Worm (Caenorhabditis elegans): ENCODE data around the gene ppm-1.A.
A peak's percentile ranks its signal among the peaks of the same experiment; 100 is the strongest.

The ppm-1.A gene

DNA sequence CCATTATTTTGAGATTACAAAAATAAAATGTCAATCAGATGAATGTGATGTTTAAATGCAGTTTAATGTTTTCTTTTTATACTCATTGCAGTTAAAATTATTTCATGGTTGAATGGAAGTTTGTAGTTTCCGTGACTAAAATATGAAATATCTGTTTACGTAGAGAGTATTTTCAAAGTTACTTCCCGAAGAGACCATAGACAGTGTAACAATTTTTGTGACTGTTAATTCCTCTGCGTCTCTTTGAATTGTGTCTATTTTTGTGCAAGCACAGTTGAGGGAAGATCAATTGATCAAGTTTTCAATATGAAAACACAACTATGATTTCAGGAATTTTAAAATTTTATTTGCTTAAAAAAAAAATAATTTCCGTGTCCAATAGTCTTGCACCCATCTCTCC, 10.6 kb upstream of the ppm-1.A start, which contains the start of gene F25D1.5:
Gene F25D1.5, minus strand, starts transcription at position 35 of the 400 bp plus-strand sequence.
- TF ChIP-seq elt-2 (tag; optimal IDR thresholded peaks at IDR 0.05) = peak; percentile 37
- no peak for TF ChIP-seq nhr-67 (tag; optimal IDR thresholded peaks at IDR 0.05)
- no peak for TF ChIP-seq ztf-4 (tag; optimal IDR thresholded peaks at IDR 0.05)
- TF ChIP-seq ztf-11 (tag; optimal IDR thresholded peaks at IDR 0.05) = no peak
- TF ChIP-seq nhr-28 (tag; optimal IDR thresholded peaks at IDR 0.05) = peak; percentile 47
- no peak for TF ChIP-seq ceh-9 (tag; optimal IDR thresholded peaks at IDR 0.05)
- TF ChIP-seq unc-62 (GFP tag; optimal IDR thresholded peaks at IDR 0.05) = no peak
- TF ChIP-seq ceh-82 (tag; optimal IDR thresholded peaks at IDR 0.05) = no peak
- peak; percentile 17 for TF ChIP-seq pqm-1 (tag; optimal IDR thresholded peaks at IDR 0.05)
- TF ChIP-seq hmg-11 (tag; optimal IDR thresholded peaks at IDR 0.05) = no peak
- no peak for TF ChIP-seq skn-1 (tag; optimal IDR thresholded peaks at IDR 0.05)
- TF ChIP-seq elt-1 (tag; optimal IDR thresholded peaks at IDR 0.05) = no peak
- TF ChIP-seq elt-3 (tag; optimal IDR thresholded peaks at IDR 0.05) = no peak
- TF ChIP-seq fkh-2 (tag; optimal IDR thresholded peaks at IDR 0.05) = no peak
- TF ChIP-seq daf-12 (tag; optimal IDR thresholded peaks at IDR 0.05) = no peak
- TF ChIP-seq nhr-77 (tag; optimal IDR thresholded peaks at IDR 0.05) = peak; percentile 68
- TF ChIP-seq ama-1 (optimal IDR thresholded peaks at IDR 0.05) = no peak
- TF ChIP-seq lin-15B (tag; optimal IDR thresholded peaks at IDR 0.05) = no peak
- no peak for TF ChIP-seq nfya-1 (tag; optimal IDR thresholded peaks at IDR 0.05; ENCODE audit: insufficient read depth)

- TF ChIP-seq ceh-9 (tag; optimal IDR thresholded peaks at IDR 0.05) (no peak), R02D3.7 (tag; optimal IDR thresholded peaks at IDR 0.05) (no peak), nhr-76 (tag; optimal IDR thresholded peaks at IDR 0.05) (no peak), zag-1 (tag; optimal IDR thresholded peaks at IDR 0.05) (no peak)
Observed at ce11 chrV:10540024-10540423, 3.8 kb upstream of the ppm-1.A start, which contains the start of gene degt-1. degt-1 (plus strand) TSS chrV:10540324.

DNA sequence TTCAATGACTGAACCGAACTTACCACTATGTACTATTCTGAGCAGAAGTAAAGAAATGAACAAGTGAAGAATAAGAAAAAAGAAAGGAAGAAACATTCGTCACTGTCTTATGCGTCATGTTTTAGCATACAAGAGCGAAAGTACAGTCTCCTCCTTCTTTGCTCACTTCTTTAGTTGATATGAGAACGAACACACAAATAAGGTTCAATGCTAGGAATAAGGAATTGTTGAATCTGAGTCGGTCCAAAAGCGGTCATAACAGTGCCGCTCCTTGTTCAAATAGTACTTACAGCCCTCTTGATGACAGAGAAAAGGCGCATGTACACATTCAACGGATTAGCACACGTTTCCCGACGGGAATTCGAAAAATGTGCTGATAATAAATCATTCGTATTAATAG, 2.9 kb upstream of the ppm-1.A start, which contains the start of gene F25D1.8:
Gene F25D1.8, plus strand, starts transcription at position 301 of the 400 bp plus-strand sequence.
- TF ChIP-seq nhr-12 (tag; optimal IDR thresholded peaks at IDR 0.05) (no peak), pqm-1 (tag; optimal IDR thresholded peaks at IDR 0.05) (peak; percentile 21)

- TF ChIP-seq ceh-16 (tag; optimal IDR thresholded peaks at IDR 0.05) = no peak
- TF ChIP-seq lin-39 (tag; optimal IDR thresholded peaks at IDR 0.05) = peak; percentile 86
- TF ChIP-seq mdl-1 (tag; optimal IDR thresholded peaks at IDR 0.05) = peak; percentile 65
- no peak for TF ChIP-seq nhr-237 (tag; optimal IDR thresholded peaks at IDR 0.05)
- no peak for TF ChIP-seq nhr-67 (tag; optimal IDR thresholded peaks at IDR 0.05)
- TF ChIP-seq nhr-77 (tag; optimal IDR thresholded peaks at IDR 0.05) = peak; percentile 48
- peak; percentile 75 for TF ChIP-seq R02D3.7 (tag; optimal IDR thresholded peaks at IDR 0.05)
- peak; percentile 86 for TF ChIP-seq tbx-2 (tag; optimal IDR thresholded peaks at IDR 0.05)
- no peak for TF ChIP-seq eor-1 (tag; optimal IDR thresholded peaks at IDR 0.05)
- no peak for TF ChIP-seq unc-39 (tag; optimal IDR thresholded peaks at IDR 0.05)
- TF ChIP-seq pqm-1 (tag; optimal IDR thresholded peaks at IDR 0.05) = peak; percentile 56
- peak; percentile 32 for TF ChIP-seq zag-1 (tag; optimal IDR thresholded peaks at IDR 0.05)
- peak; percentile 95 for TF ChIP-seq nfya-1 (tag; optimal IDR thresholded peaks at IDR 0.05; ENCODE audit: insufficient read depth)
- TF ChIP-seq elt-3 (tag; optimal IDR thresholded peaks at IDR 0.05) = peak in 1 of 3 experiments; percentile 29
- no peak for TF ChIP-seq aly-2 (tag; optimal IDR thresholded peaks at IDR 0.05)
- no peak for TF ChIP-seq ceh-9 (tag; optimal IDR thresholded peaks at IDR 0.05)
- peak; percentile 87 for TF ChIP-seq jun-1 (tag; optimal IDR thresholded peaks at IDR 0.05)
- TF ChIP-seq sea-2 (GFP tag; optimal IDR thresholded peaks at IDR 0.05) = no peak
- no peak for TF ChIP-seq mml-1 (tag; optimal IDR thresholded peaks at IDR 0.05)
- peak; percentile 61 for TF ChIP-seq unc-62 (GFP tag; optimal IDR thresholded peaks at IDR 0.05)
- TF ChIP-seq pha-4 (tag; optimal IDR thresholded peaks at IDR 0.05) = peak; percentile 94
- peak; percentile 58 for TF ChIP-seq elt-2 (tag; optimal IDR thresholded peaks at IDR 0.05)
- TF ChIP-seq ztf-11 (tag; optimal IDR thresholded peaks at IDR 0.05) = no peak
- TF ChIP-seq lsy-12 (tag; optimal IDR thresholded peaks at IDR 0.05) = peak; percentile 71
- TF ChIP-seq egl-5 (tag; optimal IDR thresholded peaks at IDR 0.05) = peak; percentile 78
- peak; percentile 91 for TF ChIP-seq hmg-11 (tag; optimal IDR thresholded peaks at IDR 0.05)
- peak; percentile 97 for TF ChIP-seq nhr-25 (tag; optimal IDR thresholded peaks at IDR 0.05)
- TF ChIP-seq daf-12 (tag; optimal IDR thresholded peaks at IDR 0.05) = no peak
- peak; percentile 53 for TF ChIP-seq ztf-4 (tag; optimal IDR thresholded peaks at IDR 0.05)
- TF ChIP-seq ceh-28 (tag; optimal IDR thresholded peaks at IDR 0.05) = peak; percentile 85
- TF ChIP-seq nhr-76 (tag; optimal IDR thresholded peaks at IDR 0.05) = no peak
- peak; percentile 67 for TF ChIP-seq ama-1 (optimal IDR thresholded peaks at IDR 0.05)
- TF ChIP-seq lin-15B (tag; optimal IDR thresholded peaks at IDR 0.05) = peak; percentile 93
- TF ChIP-seq fkh-10 (GFP tag; optimal IDR thresholded peaks at IDR 0.05) = peak; percentile 37
- no peak for TF ChIP-seq fkh-2 (tag; optimal IDR thresholded peaks at IDR 0.05)
- peak; percentile 89 for TF ChIP-seq nhr-43 (tag; optimal IDR thresholded peaks at IDR 0.05; ENCODE audit: poor library complexity, severe bottlenecking)
- TF ChIP-seq skn-1 (tag; optimal IDR thresholded peaks at IDR 0.05) = peak; percentile 62
- TF ChIP-seq snpc-4 (tag; optimal IDR thresholded peaks at IDR 0.05) = peak; percentile 93
- TF ChIP-seq ZK546.5 (tag; optimal IDR thresholded peaks at IDR 0.05) = peak; percentile 36
- TF ChIP-seq elt-1 (tag; optimal IDR thresholded peaks at IDR 0.05) = peak; percentile 47
- no peak for TF ChIP-seq nhr-12 (tag; optimal IDR thresholded peaks at IDR 0.05)
- peak; percentile 92 for TF ChIP-seq nhr-23 (tag; optimal IDR thresholded peaks at IDR 0.05)
- no peak for TF ChIP-seq nhr-28 (tag; optimal IDR thresholded peaks at IDR 0.05)
Observed at ce11 chrV:10536808-10537207, 620 bp upstream of the ppm-1.A start.
